Worm (Caenorhabditis elegans) whole organism, midembryonic: Measurements from ENCODE around the gene rpl-21.

Experiments used
- T22C8.4 ChIP-seq: fragments of 200-800 bp; sonication (Bioruptor generic); IDR thresholded peaks from 2 replicates; pipeline ENCODE4 v1.3.6; 2022; ENCODE audit warnings: missing genetic modification characterization, missing compliant biosample characterization
- cog-1 ChIP-seq: sonication (generic microtip); optimal IDR thresholded peaks from 2 replicates; lab custom pipeline; 2016; ENCODE audit warnings: missing genetic modification characterization, missing compliant biosample characterization
- flt-1 ChIP-seq: fragments of 200-800 bp; sonication (Bioruptor generic); IDR thresholded peaks from 2 replicates; pipeline ENCODE4 v1.3.6; 2022; ENCODE audit warnings: missing genetic modification characterization, missing compliant biosample characterization
- klf-2 ChIP-seq: fragments of 200-800 bp; sonication (Bioruptor generic); conservative IDR thresholded peaks from 2 replicates; pipeline ENCODE4 v1.3.6; 2022; ENCODE audit warnings: missing genetic modification reagents, missing genetic modification characterization, missing compliant biosample characterization
- med-1 ChIP-seq: sonication (generic microtip); optimal IDR thresholded peaks from 2 replicates; lab custom pipeline; 2017; ENCODE audit warnings: missing genetic modification characterization, mild to moderate bottlenecking, missing compliant biosample characterization, antibody characterized with exemption, missing genetic modification reagents; ENCODE audit not compliant: insufficient read depth
- ref-1 ChIP-seq: fragments of 200-800 bp; sonication (Bioruptor generic); conservative IDR thresholded peaks from 2 replicates; pipeline ENCODE4 v1.3.6; 2022; ENCODE audit warnings: missing genetic modification reagents, missing genetic modification characterization, missing compliant biosample characterization
- tab-1 ChIP-seq: fragments of 200-800 bp; sonication (Bioruptor generic); IDR thresholded peaks from 2 replicates; pipeline ENCODE4 v1.3.6; 2022; ENCODE audit warnings: missing genetic modification characterization, missing compliant biosample characterization
- ztf-23 ChIP-seq: fragments of 200-800 bp; sonication (Bioruptor generic); IDR thresholded peaks from 2 replicates; pipeline ENCODE4 v1.3.6; 2022; ENCODE audit warnings: missing genetic modification reagents, missing genetic modification characterization, missing compliant biosample characterization
- ztf-29 ChIP-seq: fragments of 200-800 bp; sonication (Bioruptor generic); IDR thresholded peaks from 2 replicates; pipeline ENCODE4 v1.3.6; 2022; ENCODE audit warnings: missing genetic modification reagents, missing genetic modification characterization, missing compliant biosample characterization

Gene rpl-21

DNA sequence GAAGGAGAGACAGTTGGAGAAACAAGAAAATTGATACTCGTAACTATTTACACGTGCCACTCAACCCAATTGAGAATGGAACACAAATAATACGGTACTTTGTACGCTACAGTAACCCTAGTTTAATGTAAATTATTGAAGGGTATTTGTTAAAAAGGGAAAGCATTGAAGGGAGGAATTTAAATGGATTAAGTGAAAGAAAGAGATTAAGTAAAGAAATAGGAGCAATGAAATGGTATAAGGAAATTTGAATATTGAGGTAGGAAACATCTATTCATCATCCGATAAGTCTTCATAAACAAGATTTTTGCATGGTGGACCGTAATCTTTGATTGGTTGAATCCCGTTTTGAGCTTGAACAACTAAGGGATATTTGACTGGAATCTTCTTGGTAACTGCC, 18.7 kb downstream of the rpl-21 start:
- TF ChIP-seq flt-1 (GFP tag; lab: Robert Waterston, UW) = no peak
- no peak for TF ChIP-seq klf-2 (GFP tag; lab: Robert Waterston, UW)
- TF ChIP-seq ztf-23 (GFP tag; lab: Robert Waterston, UW) = no peak
- no peak for TF ChIP-seq cog-1 (tag; lab: Kevin White, UChicago)
- TF ChIP-seq ref-1 (GFP tag; lab: Robert Waterston, UW) = no peak
- TF ChIP-seq ztf-29 (GFP tag; lab: Robert Waterston, UW) = no peak
- no peak for TF ChIP-seq T22C8.4 (GFP tag; lab: Robert Waterston, UW)
- TF ChIP-seq med-1 (GFP tag; lab: Kevin White, UChicago) = no peak
- no peak for TF ChIP-seq tab-1

DNA sequence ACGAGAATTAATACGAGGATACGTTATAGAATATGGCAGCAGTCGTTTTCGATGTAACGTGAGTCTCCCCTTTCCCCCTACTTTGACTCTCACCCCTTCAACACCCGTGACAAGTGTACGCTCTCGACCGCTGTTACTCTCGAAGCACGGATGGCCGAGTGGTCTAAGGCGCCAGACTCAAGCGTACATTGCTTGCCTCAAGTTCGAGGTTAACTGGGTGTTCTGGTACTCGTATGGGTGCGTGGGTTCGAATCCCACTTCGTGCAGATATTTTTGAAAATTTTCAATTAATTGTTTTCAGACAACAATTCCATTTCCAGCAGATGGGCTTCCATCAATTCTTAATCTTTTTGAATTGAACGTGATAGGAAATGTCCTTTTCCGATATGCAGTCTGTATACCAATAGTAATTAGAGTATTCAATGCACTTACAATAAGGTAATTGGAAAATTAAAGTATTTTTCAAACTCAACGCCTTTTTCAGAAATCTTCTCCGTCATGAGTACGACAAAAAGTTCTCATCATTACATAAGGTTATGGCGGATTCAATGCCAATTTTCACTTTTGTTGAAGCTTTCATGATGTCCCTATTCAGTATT, 20.5 kb downstream of the rpl-21 start:
- TF ChIP-seq ref-1 (GFP tag; lab: Robert Waterston, UW) = peak; percentile 83
- TF ChIP-seq T22C8.4 (GFP tag; lab: Robert Waterston, UW) = peak; percentile 83
- peak; percentile 89 for TF ChIP-seq tab-1
- TF ChIP-seq ztf-29 (GFP tag; lab: Robert Waterston, UW) = peak; percentile 77
- TF ChIP-seq flt-1 (GFP tag; lab: Robert Waterston, UW) = peak; percentile 94
- peak; percentile 75; the same call in 1 of the 2 replicates for TF ChIP-seq klf-2 (GFP tag; lab: Robert Waterston, UW)
- peak; percentile 86 for TF ChIP-seq cog-1 (tag; lab: Kevin White, UChicago)
- TF ChIP-seq med-1 (GFP tag; lab: Kevin White, UChicago) = peak; percentile 44
- TF ChIP-seq ztf-23 (GFP tag; lab: Robert Waterston, UW) = peak; percentile 91

DNA sequence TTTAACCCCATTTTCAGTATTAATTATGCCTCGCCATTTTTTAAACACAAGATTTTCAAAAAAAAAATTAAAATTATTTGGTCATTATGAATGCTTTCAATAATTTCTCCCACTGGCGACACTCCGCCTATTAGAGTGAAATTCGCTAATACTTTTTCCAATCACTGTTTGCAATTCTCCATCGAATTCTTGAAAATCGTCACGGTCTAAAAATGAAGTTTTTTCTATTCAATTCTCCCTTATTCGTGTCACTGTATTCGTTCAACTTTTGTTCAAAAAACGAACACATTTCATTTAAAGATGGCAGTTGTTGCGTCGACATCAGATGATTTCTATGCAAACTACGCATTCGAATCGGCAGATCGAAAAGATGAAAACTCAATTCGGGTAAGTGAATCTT, 21.5 kb downstream of the rpl-21 start, which contains the start of gene C14B9.3:
TSS of gene C14B9.3 (plus strand) at position 301 of the 400 bp plus-strand sequence.
- TF ChIP-seq klf-2 (GFP tag; lab: Robert Waterston, UW) (no peak), flt-1 (GFP tag; lab: Robert Waterston, UW) (no peak), tab-1 (no peak), ztf-23 (GFP tag; lab: Robert Waterston, UW) (no peak), ztf-29 (GFP tag; lab: Robert Waterston, UW) (no peak), T22C8.4 (GFP tag; lab: Robert Waterston, UW) (no peak), med-1 (GFP tag; lab: Kevin White, UChicago) (no peak)

- TF ChIP-seq T22C8.4 (GFP tag; lab: Robert Waterston, UW) (peak; percentile 83), klf-2 (GFP tag; lab: Robert Waterston, UW) (peak; percentile 78), cog-1 (tag; lab: Kevin White, UChicago) (peak; percentile 45), ztf-23 (GFP tag; lab: Robert Waterston, UW) (peak; percentile 89), med-1 (GFP tag; lab: Kevin White, UChicago) (peak; percentile 37), flt-1 (GFP tag; lab: Robert Waterston, UW) (peak; percentile 92), tab-1 (peak; percentile 89), ref-1 (GFP tag; lab: Robert Waterston, UW) (peak; percentile 73), ztf-29 (GFP tag; lab: Robert Waterston, UW) (peak; percentile 86)
These were observed 23.6 kb downstream of the rpl-21 start for ce11 chrIII:8106476-8106875.

- TF ChIP-seq tab-1 (no peak), flt-1 (GFP tag; lab: Robert Waterston, UW) (no peak), med-1 (GFP tag; lab: Kevin White, UChicago) (no peak), ztf-29 (GFP tag; lab: Robert Waterston, UW) (no peak), klf-2 (GFP tag; lab: Robert Waterston, UW) (no peak), ztf-23 (GFP tag; lab: Robert Waterston, UW) (no peak), T22C8.4 (GFP tag; lab: Robert Waterston, UW) (no peak), cog-1 (tag; lab: Kevin White, UChicago) (no peak), ref-1 (GFP tag; lab: Robert Waterston, UW) (no peak)
These were observed 24.3 kb downstream of the rpl-21 start for ce11 chrIII:8105771-8106170.

DNA sequence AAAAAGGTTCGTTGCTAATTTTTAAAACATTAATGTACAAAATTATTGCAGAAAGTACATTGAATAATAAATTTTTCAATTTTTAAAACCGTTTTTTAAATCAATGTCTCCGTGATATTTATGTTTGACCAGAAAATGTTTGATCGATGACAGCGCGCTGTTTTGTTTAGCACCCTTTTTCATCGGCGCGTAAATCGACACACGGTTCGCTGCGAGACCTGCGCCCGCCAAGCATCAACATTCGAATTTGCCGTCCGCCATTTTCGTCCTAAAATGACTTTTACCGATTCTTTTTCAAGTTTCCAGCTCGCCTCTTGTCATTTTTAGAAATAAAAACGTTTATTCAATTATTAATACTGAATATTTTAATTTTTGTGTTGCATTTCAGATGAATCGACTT, 29.1 kb downstream of the rpl-21 start, which contains the start of gene plk-1:
TSS of gene plk-1 (plus strand) at position 389 of the 400 bp plus-strand sequence.
- TF ChIP-seq T22C8.4 (GFP tag; lab: Robert Waterston, UW) (no peak), ztf-29 (GFP tag; lab: Robert Waterston, UW) (no peak), ref-1 (GFP tag; lab: Robert Waterston, UW) (no peak), med-1 (GFP tag; lab: Kevin White, UChicago) (no peak), cog-1 (tag; lab: Kevin White, UChicago) (no peak), tab-1 (no peak), flt-1 (GFP tag; lab: Robert Waterston, UW) (no peak)

DNA sequence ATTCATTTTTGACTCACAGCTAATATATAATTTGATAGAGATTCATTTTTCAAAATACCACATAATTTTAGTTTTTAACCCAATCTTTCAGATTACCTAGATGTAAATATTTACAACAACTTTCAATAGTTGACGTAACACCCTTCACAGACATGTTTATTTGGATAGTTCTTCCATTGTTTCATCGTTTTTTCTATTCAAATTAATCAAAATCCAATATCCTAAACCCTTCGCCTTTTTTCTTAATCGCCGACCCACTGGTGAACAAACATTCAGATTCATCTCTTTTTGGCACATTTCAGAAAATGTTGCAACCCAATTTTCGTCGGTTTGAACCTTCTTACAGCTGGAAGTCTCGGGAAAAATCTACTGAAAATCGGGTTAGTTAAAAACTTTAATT, 31.0 kb downstream of the rpl-21 start, which contains the start of gene K06H7.1:
TSS of gene K06H7.1 (plus strand) at position 301 of the 400 bp plus-strand sequence.
- TF ChIP-seq T22C8.4 (GFP tag; lab: Robert Waterston, UW) (no peak), ref-1 (GFP tag; lab: Robert Waterston, UW) (no peak), flt-1 (GFP tag; lab: Robert Waterston, UW) (no peak), cog-1 (tag; lab: Kevin White, UChicago) (no peak), ztf-23 (GFP tag; lab: Robert Waterston, UW) (no peak), klf-2 (GFP tag; lab: Robert Waterston, UW) (no peak), med-1 (GFP tag; lab: Kevin White, UChicago) (no peak), ztf-29 (GFP tag; lab: Robert Waterston, UW) (no peak), tab-1 (no peak)

DNA sequence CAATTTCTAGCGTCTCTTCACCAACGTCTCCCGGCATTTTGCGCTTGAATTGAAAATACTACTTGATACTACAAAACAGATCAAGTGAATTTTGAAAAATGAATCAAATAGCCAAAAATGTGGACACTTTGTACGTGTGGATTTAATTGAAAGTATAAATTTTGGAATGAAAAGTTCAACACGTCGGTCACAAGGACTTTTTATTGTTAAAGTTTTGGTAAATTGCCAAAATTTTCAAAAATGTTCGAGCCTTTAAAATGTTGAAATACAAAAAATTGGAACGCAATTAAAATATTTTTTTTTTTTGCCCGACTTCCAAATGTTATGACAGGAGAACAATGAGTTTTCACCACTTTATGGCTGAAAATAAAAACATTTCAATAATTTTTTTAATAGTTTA, 31.9 kb downstream of the rpl-21 start, which contains the start of gene K06H7.8:
TSS of gene K06H7.8 (minus strand) at position 101 of the 400 bp plus-strand sequence.
- TF ChIP-seq flt-1 (GFP tag; lab: Robert Waterston, UW) (no peak), ref-1 (GFP tag; lab: Robert Waterston, UW) (no peak), ztf-29 (GFP tag; lab: Robert Waterston, UW) (no peak), med-1 (GFP tag; lab: Kevin White, UChicago) (no peak), T22C8.4 (GFP tag; lab: Robert Waterston, UW) (no peak), tab-1 (no peak)
